ENCODE assay signal across 7 fruit fly cellular contexts in genomic region chr3R:29716782-29717317, dm6.
TF ChIP-seq lines count a peak whose summit lies in the region.

TSS of gene Obp99b (minus strand) at chr3R:29716896.

- TF ChIP-seq CTCF in S2 (optimal IDR thresholded peaks at IDR 0.05; lab: Kevin White, UChicago), result peak; percentile 96 to 98
- TF ChIP-seq CTCF in whole organism, embryonic (GFP tag; optimal IDR thresholded peaks at IDR 0.05; lab: Kevin White, UChicago), result peak; percentile 94

TF ChIP-seq in Kc167, 6 proteins besides CTCF, POLR2A, EP300 and RAD21:
- TF ChIP-seq insv (optimal IDR thresholded peaks at IDR 0.05; lab: Kevin White, UChicago) (no peak), psq (optimal IDR thresholded peaks at IDR 0.05; lab: Kevin White, UChicago) (no peak), h (optimal IDR thresholded peaks at IDR 0.05; lab: Kevin White, UChicago) (peak; percentile 99)

TF ChIP-seq in whole organism, adult, 20 proteins besides CTCF, POLR2A, EP300 and RAD21:
- TF ChIP-seq tj (GFP tag; optimal IDR thresholded peaks at IDR 0.05; lab: Kevin White, UChicago) (peak; percentile 26), Mnt (GFP tag; optimal IDR thresholded peaks at IDR 0.05; lab: Kevin White, UChicago) (no peak), CG33017 (tag; optimal IDR thresholded peaks at IDR 0.05; lab: Kevin White, UChicago) (no peak), pad (GFP tag; optimal IDR thresholded peaks at IDR 0.05; lab: Kevin White, UChicago) (no peak), bab1 (GFP tag; optimal IDR thresholded peaks at IDR 0.05; lab: Kevin White, UChicago) (peak; percentile 28), CG12768 (GFP tag; optimal IDR thresholded peaks at IDR 0.05; lab: Kevin White, UChicago) (no peak), CG11617 (GFP tag; optimal IDR thresholded peaks at IDR 0.05; lab: Kevin White, UChicago) (no peak), CG7045 (GFP tag; optimal IDR thresholded peaks at IDR 0.05; lab: Kevin White, UChicago) (peak; percentile 5), cnc (optimal IDR thresholded peaks at IDR 0.05; lab: Kevin White, UChicago) (no peak), CG1620 (GFP tag; optimal IDR thresholded peaks at IDR 0.05; lab: Kevin White, UChicago) (peak; percentile 4), kay (GFP tag; lab: Kevin White, UChicago; ENCODE audit: borderline replicate concordance) (no peak), cic (GFP tag; optimal IDR thresholded peaks at IDR 0.05; lab: Kevin White, UChicago) (no peak), Hr96 (GFP tag; optimal IDR thresholded peaks at IDR 0.05; lab: Kevin White, UChicago) (peak; percentile 51), ovo (GFP tag; optimal IDR thresholded peaks at IDR 0.05; lab: Kevin White, UChicago) (no peak), toe (GFP tag; optimal IDR thresholded peaks at IDR 0.05; lab: Kevin White, UChicago) (peak; percentile 38), CG5204 (GFP tag; optimal IDR thresholded peaks at IDR 0.05; lab: Kevin White, UChicago) (peak; percentile 25)
TF ChIP-seq in whole organism, adult: peak in this region for 7.

TF ChIP-seq in whole organism, embryonic, 481 proteins besides CTCF, POLR2A, EP300 and RAD21 (continues in another document):
- TF ChIP-seq Dbx (GFP tag; IDR thresholded peaks at IDR 0.05; lab: Robert Waterston, UW), result peak; percentile 68; the same call in 2 of the 3 replicates
- TF ChIP-seq CG10321 (GFP tag; IDR thresholded peaks at IDR 0.05; lab: Robert Waterston, UW), result no peak
- TF ChIP-seq CG15073 (GFP tag; optimal IDR thresholded peaks at IDR 0.05; lab: Kevin White, UChicago), result no peak
- peak; percentile 19 for TF ChIP-seq CG3838 (GFP tag; optimal IDR thresholded peaks at IDR 0.05; lab: Kevin White, UChicago)
- TF ChIP-seq wor (GFP tag; IDR thresholded peaks at IDR 0.05; lab: Robert Waterston, UW), result peak; percentile 57
- peak; percentile 14 for TF ChIP-seq HLH54F (GFP tag; optimal IDR thresholded peaks at IDR 0.05; lab: Kevin White, UChicago)
- TF ChIP-seq CG13287 (GFP tag; IDR thresholded peaks at IDR 0.05; lab: Robert Waterston, UW; ENCODE audit: partially characterized antibody), result no peak
- peak; percentile 80 for TF ChIP-seq ewg (GFP tag; optimal IDR thresholded peaks at IDR 0.05; lab: Kevin White, UChicago)
- peak; percentile 20 for TF ChIP-seq CG3163 (GFP tag; optimal IDR thresholded peaks at IDR 0.05; lab: Kevin White, UChicago)
- peak; percentile 46 for TF ChIP-seq CG10654 (GFP tag; optimal IDR thresholded peaks at IDR 0.05; lab: Kevin White, UChicago)
- no peak for TF ChIP-seq br (optimal IDR thresholded peaks at IDR 0.05; lab: Kevin White, UChicago)
- peak; percentile 84 for TF ChIP-seq Hsf (GFP tag; optimal IDR thresholded peaks at IDR 0.05; lab: Kevin White, UChicago)
- peak; percentile 39 for TF ChIP-seq D19A (tag; optimal IDR thresholded peaks at IDR 0.05; lab: Kevin White, UChicago)
- TF ChIP-seq Hr3 (GFP tag; optimal IDR thresholded peaks at IDR 0.05; lab: Kevin White, UChicago), result peak; percentile 60
- peak; percentile 22 for TF ChIP-seq MESR4 (GFP tag; optimal IDR thresholded peaks at IDR 0.05; lab: Kevin White, UChicago)
- TF ChIP-seq grau (tag; optimal IDR thresholded peaks at IDR 0.05; lab: Kevin White, UChicago), result peak; percentile 55
- peak; percentile 69 for TF ChIP-seq Sox100B (GFP tag; optimal IDR thresholded peaks at IDR 0.05; lab: Kevin White, UChicago)
- peak; percentile 76 for TF ChIP-seq CG6689 (GFP tag; IDR thresholded peaks at IDR 0.05; lab: Robert Waterston, UW)

TF ChIP-seq in whole organism, prepupa, 60 proteins besides CTCF, POLR2A, EP300 and RAD21 (continues in another document):
- TF ChIP-seq Eip93F (GFP tag; optimal IDR thresholded peaks at IDR 0.05; lab: Kevin White, UChicago) (no peak), Gug (GFP tag; IDR thresholded peaks at IDR 0.05; lab: Robert Waterston, UW) (peak; percentile 41; the same call in 1 of the 2 replicates), Sox15 (GFP tag; optimal IDR thresholded peaks at IDR 0.05; lab: Kevin White, UChicago) (no peak), Hr39 (GFP tag; optimal IDR thresholded peaks at IDR 0.05; lab: Kevin White, UChicago) (peak; percentile 53), CG6808 (GFP tag; optimal IDR thresholded peaks at IDR 0.05; lab: Kevin White, UChicago) (peak; percentile 68), CG7368 (GFP tag; optimal IDR thresholded peaks at IDR 0.05; lab: Kevin White, UChicago) (peak; percentile 78), Lpt (GFP tag; optimal IDR thresholded peaks at IDR 0.05; lab: Kevin White, UChicago) (peak; percentile 41), Ets96B (tag; optimal IDR thresholded peaks at IDR 0.05; lab: Kevin White, UChicago) (peak; percentile 50), CG8119 (GFP tag; IDR thresholded peaks at IDR 0.05; lab: Robert Waterston, UW) (peak; percentile 29; the same call in 1 of the 3 replicates), CG8632 (GFP tag; optimal IDR thresholded peaks at IDR 0.05; lab: Kevin White, UChicago) (peak; percentile 39), eg (GFP tag; IDR thresholded peaks at IDR 0.05; lab: Robert Waterston, UW) (peak; percentile 76), CG4318 (GFP tag; optimal IDR thresholded peaks at IDR 0.05; lab: Kevin White, UChicago) (peak; percentile 5), CG11294 (GFP tag; IDR thresholded peaks at IDR 0.05; lab: Robert Waterston, UW) (peak; percentile 48; the same call in 1 of the 2 replicates), CG11902 (GFP tag; optimal IDR thresholded peaks at IDR 0.05; lab: Kevin White, UChicago) (peak; percentile 7), achi (GFP tag; optimal IDR thresholded peaks at IDR 0.05; lab: Kevin White, UChicago) (peak; percentile 67), CG6854 (GFP tag; optimal IDR thresholded peaks at IDR 0.05; lab: Kevin White, UChicago) (no peak), dsx (GFP tag; optimal IDR thresholded peaks at IDR 0.05; lab: Kevin White, UChicago; ENCODE audit: poor library complexity, severe bottlenecking) (peak; percentile 34), net (GFP tag; optimal IDR thresholded peaks at IDR 0.05; lab: Kevin White, UChicago) (peak; percentile 80)

TF ChIP-seq in whole organism, pupa, 21 proteins besides CTCF, POLR2A, EP300 and RAD21 (continues in another document):
- peak; percentile 64 for TF ChIP-seq CG8301 (tag; optimal IDR thresholded peaks at IDR 0.05; lab: Kevin White, UChicago)
- peak; percentile 75; the same call in 2 of the 3 replicates for TF ChIP-seq fd96Ca (GFP tag; IDR thresholded peaks at IDR 0.05; lab: Robert Waterston, UW)
- TF ChIP-seq CG9948 (tag; optimal IDR thresholded peaks at IDR 0.05; lab: Kevin White, UChicago), result peak; percentile 29
- peak; percentile 36 for TF ChIP-seq CG15710 (tag; optimal IDR thresholded peaks at IDR 0.05; lab: Kevin White, UChicago)
- peak; percentile 58 for TF ChIP-seq CG13204 (GFP tag; optimal IDR thresholded peaks at IDR 0.05; lab: Kevin White, UChicago)
- TF ChIP-seq Pif1A (GFP tag; optimal IDR thresholded peaks at IDR 0.05; lab: Kevin White, UChicago), result peak; percentile 69
- TF ChIP-seq CG10348 (GFP tag; IDR thresholded peaks at IDR 0.05; lab: Robert Waterston, UW), result no peak
- TF ChIP-seq CG14655 (GFP tag; optimal IDR thresholded peaks at IDR 0.05; lab: Kevin White, UChicago), result peak; percentile 78
- TF ChIP-seq CG34367 (tag; optimal IDR thresholded peaks at IDR 0.05; lab: Kevin White, UChicago), result peak; percentile 71
- TF ChIP-seq CG17806 (tag; optimal IDR thresholded peaks at IDR 0.05; lab: Kevin White, UChicago), result peak; percentile 42
- 0 out of 2 replicates have a peak, but pooled peaks have one; percentile 11 for TF ChIP-seq rn (GFP tag; IDR thresholded peaks at IDR 0.05; lab: Robert Waterston, UW)
- peak; percentile 84 for TF ChIP-seq CG4496 (GFP tag; IDR thresholded peaks at IDR 0.05; lab: Robert Waterston, UW)
- peak; percentile 53; the same call in 1 of the 2 replicates for TF ChIP-seq CG12605 (GFP tag; IDR thresholded peaks at IDR 0.05; lab: Robert Waterston, UW)
- no peak for TF ChIP-seq D1 (tag; optimal IDR thresholded peaks at IDR 0.05; lab: Kevin White, UChicago)
- peak; percentile 63 for TF ChIP-seq Snoo (tag; optimal IDR thresholded peaks at IDR 0.05; lab: Kevin White, UChicago)
- peak; percentile 63; the same call in 1 of the 2 replicates for TF ChIP-seq CG32121 (GFP tag; IDR thresholded peaks at IDR 0.05; lab: Robert Waterston, UW)
- peak; percentile 52 for TF ChIP-seq EcR (GFP tag; optimal IDR thresholded peaks at IDR 0.05; lab: Kevin White, UChicago)
- TF ChIP-seq Ets98B (GFP tag; IDR thresholded peaks at IDR 0.05; lab: Robert Waterston, UW), result peak; percentile 69; the same call in 1 of the 2 replicates
- peak; percentile 74 for TF ChIP-seq gl (tag; optimal IDR thresholded peaks at IDR 0.05; lab: Kevin White, UChicago)

TF ChIP-seq in whole organism, wandering third instar larva, 38 proteins besides CTCF, POLR2A, EP300 and RAD21:
- TF ChIP-seq rgr (GFP tag; optimal IDR thresholded peaks at IDR 0.05; lab: Kevin White, UChicago) (peak; percentile 38), fru (GFP tag; optimal IDR thresholded peaks at IDR 0.05; lab: Kevin White, UChicago) (peak; percentile 16), Dfd (GFP tag; optimal IDR thresholded peaks at IDR 0.05; lab: Kevin White, UChicago) (no peak), Vsx2 (GFP tag; optimal IDR thresholded peaks at IDR 0.05; lab: Kevin White, UChicago; ENCODE audit: partially characterized antibody) (no peak), GATAd (GFP tag; optimal IDR thresholded peaks at IDR 0.05; lab: Kevin White, UChicago) (peak; percentile 31), br (GFP tag; optimal IDR thresholded peaks at IDR 0.05; lab: Kevin White, UChicago) (peak; percentile 49), dl (GFP tag; optimal IDR thresholded peaks at IDR 0.05; lab: Kevin White, UChicago; ENCODE audit: insufficient read depth in 1 of 2, partially characterized antibody in 2 of 2) (no peak), Hnf4 (GFP tag; optimal IDR thresholded peaks at IDR 0.05; lab: Kevin White, UChicago) (peak; percentile 24), CG9705 (GFP tag; optimal IDR thresholded peaks at IDR 0.05; lab: Kevin White, UChicago) (peak; percentile 37), h (GFP tag; optimal IDR thresholded peaks at IDR 0.05; lab: Kevin White, UChicago) (peak; percentile 28), foxo (GFP tag; optimal IDR thresholded peaks at IDR 0.05; lab: Kevin White, UChicago) (peak in 1 of 2 experiments; percentile 49), CG32264 (GFP tag; optimal IDR thresholded peaks at IDR 0.05; lab: Kevin White, UChicago) (no peak), dmrt93B (GFP tag; optimal IDR thresholded peaks at IDR 0.05; lab: Kevin White, UChicago) (no peak), tai (GFP tag; optimal IDR thresholded peaks at IDR 0.05; lab: Kevin White, UChicago) (no peak), Sp1 (GFP tag; optimal IDR thresholded peaks at IDR 0.05; lab: Kevin White, UChicago) (peak; percentile 36), Mio (GFP tag; optimal IDR thresholded peaks at IDR 0.05; lab: Kevin White, UChicago) (no peak), OdsH (GFP tag; optimal IDR thresholded peaks at IDR 0.05; lab: Kevin White, UChicago) (peak; percentile 35), HLH106 (tag; optimal IDR thresholded peaks at IDR 0.05; lab: Kevin White, UChicago) (peak; percentile 4), dsf (GFP tag; optimal IDR thresholded peaks at IDR 0.05; lab: Kevin White, UChicago; ENCODE audit: borderline replicate concordance) (no peak), Dif (GFP tag; optimal IDR thresholded peaks at IDR 0.05; lab: Kevin White, UChicago; ENCODE audit: partially characterized antibody) (no peak)
